Worm (Caenorhabditis elegans) whole organism, early embryonic: ENCODE results near the gene C14A4.7.

Experiments used
- aly-1 ChIP-seq: sonication (generic microtip); optimal IDR thresholded peaks from 2 replicates; lab custom pipeline; 2016; ENCODE audit warnings: missing genetic modification characterization, missing compliant biosample characterization
- ama-1 ChIP-seq: fragments of 150-350 bp; optimal IDR thresholded peaks from 2 replicates; lab custom pipeline; 2014
- ets-7 ChIP-seq: sonication (generic microtip); optimal IDR thresholded peaks from 2 replicates; lab custom pipeline; 2016; ENCODE audit warnings: missing genotype, missing genetic modification characterization, missing compliant biosample characterization
- flt-1 ChIP-seq: fragments of 200-800 bp; sonication (Bioruptor generic); IDR thresholded peaks from 2 replicates; pipeline ENCODE4 v1.3.6; 2022; ENCODE audit warnings: missing genetic modification characterization, missing compliant biosample characterization
- hmg-4 ChIP-seq: fragments of 200-800 bp; sonication (Bioruptor generic); optimal IDR thresholded peaks from 2 replicates; lab custom pipeline; 2018; ENCODE audit warnings: mild to moderate bottlenecking, missing genetic modification characterization, missing compliant biosample characterization
- hnd-1 ChIP-seq: sonication (generic microtip); optimal IDR thresholded peaks from 2 replicates; lab custom pipeline; 2016; ENCODE audit warnings: missing genetic modification characterization, missing compliant biosample characterization
- tbx-37 ChIP-seq: fragments of 200-800 bp; sonication (Bioruptor generic); conservative IDR thresholded peaks from 2 replicates; pipeline ENCODE4 v1.3.6; 2022; ENCODE audit warnings: missing genetic modification reagents, missing genetic modification characterization, missing compliant biosample characterization

DNA sequence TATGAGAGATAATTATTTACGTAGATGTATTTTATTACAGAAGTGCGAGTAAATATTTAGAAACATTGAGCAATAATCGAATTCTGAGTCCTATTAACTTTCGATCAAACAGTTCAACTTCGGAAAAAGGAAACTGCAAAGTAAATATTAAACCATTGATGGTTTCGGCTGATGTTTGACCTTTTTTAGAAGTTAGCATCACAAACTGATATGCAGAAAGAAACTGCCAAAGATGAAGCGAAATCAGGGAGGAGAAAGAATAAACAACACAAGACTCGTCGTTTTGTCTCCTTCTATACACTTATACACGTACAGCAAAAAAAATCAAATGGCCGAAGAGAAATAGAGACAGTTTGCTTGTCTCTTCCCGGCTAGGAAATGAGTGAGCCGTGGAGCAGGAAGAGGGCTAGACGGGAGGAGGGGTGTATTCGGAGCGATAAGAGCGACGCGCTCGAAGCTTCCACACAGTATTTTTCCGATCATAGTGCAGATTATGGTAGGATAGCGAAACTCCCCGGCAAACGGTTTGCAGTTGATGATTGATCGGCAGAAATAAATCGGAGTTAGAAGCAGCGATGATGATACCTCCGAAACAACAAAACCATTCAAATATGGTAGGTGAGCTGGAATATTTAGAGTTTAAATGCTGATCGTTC lies 39.7 kb downstream of the C14A4.7 start:
- TF ChIP-seq ama-1 (no peak), hmg-4 (no peak), ets-7 (no peak), hnd-1 (tag; lab: Kevin White, UChicago) (no peak), flt-1 (GFP tag; lab: Robert Waterston, UW) (no peak), aly-1 (no peak), tbx-37 (GFP tag; lab: Robert Waterston, UW) (no peak)
